Fruit fly (Drosophila melanogaster): ENCODE data around the gene CG14050.

DNA sequence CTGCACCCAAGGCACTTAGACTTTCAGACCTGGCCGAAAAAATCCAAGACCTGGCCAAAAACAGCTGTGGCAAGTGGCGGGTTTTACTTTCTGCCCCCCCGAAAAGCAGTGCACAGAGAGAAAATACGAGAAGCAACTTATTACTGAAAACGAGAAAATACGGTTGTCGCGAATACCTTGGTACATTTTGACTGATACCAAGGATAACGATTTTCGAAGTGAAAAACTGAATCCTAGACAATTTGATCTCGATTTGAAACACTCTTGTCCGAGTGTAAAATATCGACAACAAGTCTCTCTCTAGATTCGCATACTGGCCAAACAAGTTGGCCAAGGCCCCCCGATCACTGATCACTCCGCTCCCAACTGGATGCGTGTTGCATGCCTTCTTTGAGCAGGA, 33.8 kb upstream of the CG14050 start:
- TF ChIP-seq CTCF (optimal IDR thresholded peaks at IDR 0.05) (no peak), CG8478 (optimal IDR thresholded peaks at IDR 0.05) (no peak)

Data from S2 (cell line).